Worm (Caenorhabditis elegans): ENCODE results near the gene clec-233.

The clec-233 gene

ce11 chrV:16282147-16282546, 48.4 kb downstream of the clec-233 start, which contains the start of gene F28G4.2:
Gene F28G4.2 (minus strand): TSS chrV:16282321.
- TF ChIP-seq klf-2 (GFP tag; conservative IDR thresholded peaks at IDR 0.05) (no peak), T22C8.4 (GFP tag; IDR thresholded peaks at IDR 0.05) (no peak), ztf-23 (GFP tag; IDR thresholded peaks at IDR 0.05) (no peak), cog-1 (tag; optimal IDR thresholded peaks at IDR 0.05) (no peak), tab-1 (GFP tag; IDR thresholded peaks at IDR 0.05) (no peak), flt-1 (GFP tag; IDR thresholded peaks at IDR 0.05) (no peak), ref-1 (GFP tag; conservative IDR thresholded peaks at IDR 0.05) (no peak), ztf-29 (GFP tag; IDR thresholded peaks at IDR 0.05) (no peak), med-1 (GFP tag; optimal IDR thresholded peaks at IDR 0.05; ENCODE audit: insufficient read depth) (no peak)
